Worm (Caenorhabditis elegans) whole organism, young adult: ENCODE measurements around the gene K09H11.11.

Experiments
- B0019.2 ChIP-seq: fragments of 200-800 bp; sonication (Bioruptor generic); conservative IDR thresholded peaks from 2 replicates; pipeline ENCODE4 v1.3.6; 2022; ENCODE audit warnings: missing genetic modification reagents, missing genetic modification characterization, missing compliant biosample characterization
- B0261.1 ChIP-seq: sonication (generic microtip); optimal IDR thresholded peaks from 2 replicates; lab custom pipeline; 2016; ENCODE audit warnings: mild to moderate bottlenecking, missing genetic modification characterization, moderate library complexity, missing compliant biosample characterization
- C06A6.2 ChIP-seq: fragments of 200-800 bp; sonication (Bioruptor generic); conservative IDR thresholded peaks from 2 replicates; pipeline ENCODE4 v1.3.6; 2022; ENCODE audit warnings: missing genetic modification characterization, missing compliant biosample characterization
- D2030.7 ChIP-seq: fragments of 200-800 bp; sonication (Bioruptor generic); IDR thresholded peaks from 2 replicates; pipeline ENCODE4 v1.3.6; 2022; ENCODE audit warnings: missing genetic modification reagents, missing genetic modification characterization, missing compliant biosample characterization
- F10E7.11 ChIP-seq: sonication (generic microtip); optimal IDR thresholded peaks from 2 replicates; lab custom pipeline; 2017; ENCODE audit warnings: mild to moderate bottlenecking, missing genetic modification characterization, moderate library complexity, missing compliant biosample characterization
- F37B4.10 ChIP-seq: fragments of 200-800 bp; sonication (Bioruptor generic); IDR thresholded peaks from 2 replicates; pipeline ENCODE4 v1.3.6; 2022; ENCODE audit warnings: missing genetic modification characterization, missing compliant biosample characterization
- F55B11.4 ChIP-seq: sonication (generic microtip); optimal IDR thresholded peaks from 2 replicates; lab custom pipeline; 2016; ENCODE audit warnings: missing compliant biosample characterization, missing genetic modification characterization, borderline replicate concordance; ENCODE audit not compliant: insufficient read depth
- K12H6.12 ChIP-seq: fragments of 200-800 bp; sonication (Bioruptor generic); optimal IDR thresholded peaks from 2 replicates; lab custom pipeline; 2018; ENCODE audit warnings: mild to moderate bottlenecking, missing genetic modification characterization, missing compliant biosample characterization
- Y53G8AR.9 ChIP-seq: fragments of 200-800 bp; sonication (Bioruptor generic); conservative IDR thresholded peaks from 2 replicates; pipeline ENCODE4 v1.3.6; 2022; ENCODE audit warnings: missing genetic modification reagents, missing genetic modification characterization, missing compliant biosample characterization
- Y56A3A.18 ChIP-seq: fragments of 200-800 bp; sonication (Bioruptor generic); IDR thresholded peaks from 2 replicates; pipeline ENCODE4 v1.3.6; 2022; ENCODE audit warnings: missing genetic modification reagents, missing genetic modification characterization, missing compliant biosample characterization
- Y67H2A.10 ChIP-seq: fragments of 200-800 bp; sonication (Bioruptor generic); conservative IDR thresholded peaks from 2 replicates; pipeline ENCODE4 v1.3.6; 2022; ENCODE audit warnings: missing genetic modification reagents, missing genetic modification characterization, missing compliant biosample characterization
- Y95B8A.8 ChIP-seq: fragments of 200-800 bp; sonication (Bioruptor generic); IDR thresholded peaks from 2 replicates; pipeline ENCODE4 v1.3.6; 2022; ENCODE audit warnings: missing genetic modification reagents, missing genetic modification characterization, missing compliant biosample characterization
- ZK185.1 ChIP-seq: sonication (generic microtip); optimal IDR thresholded peaks from 2 replicates; lab custom pipeline; 2016; ENCODE audit warnings: mild to moderate bottlenecking, missing genetic modification characterization, missing compliant biosample characterization; ENCODE audit not compliant: poor library complexity, severe bottlenecking
- akir-1 ChIP-seq: fragments of 200-800 bp; sonication (Bioruptor generic); optimal IDR thresholded peaks from 2 replicates; lab custom pipeline; 2018; ENCODE audit warnings: mild to moderate bottlenecking, missing genetic modification characterization, moderate library complexity, missing compliant biosample characterization
- aptf-3 ChIP-seq: fragments of 200-800 bp; sonication (Bioruptor generic); IDR thresholded peaks from 2 replicates; pipeline ENCODE4 v1.3.6; 2022; ENCODE audit warnings: missing genetic modification characterization, missing compliant biosample characterization
- athp-1 ChIP-seq: sonication (generic microtip); optimal IDR thresholded peaks from 2 replicates; lab custom pipeline; 2017; ENCODE audit warnings: mild to moderate bottlenecking, missing genetic modification characterization, missing compliant biosample characterization
- attf-3 ChIP-seq: fragments of 200-800 bp; sonication (Bioruptor generic); conservative IDR thresholded peaks from 2 replicates; pipeline ENCODE4 v1.3.6; 2022; ENCODE audit warnings: missing genetic modification reagents, missing genetic modification characterization, missing compliant biosample characterization
- ccch-3 ChIP-seq: fragments of 200-800 bp; sonication (Bioruptor generic); optimal IDR thresholded peaks from 2 replicates; lab custom pipeline; 2018; ENCODE audit warnings: mild to moderate bottlenecking, missing genetic modification characterization, missing compliant biosample characterization
- cebp-1 ChIP-seq, 2 experiments: fragments of 200-800 bp in 1 of 2; sonication (Bioruptor generic) in 1 of 2; sonication (generic microtip) in 1 of 2; IDR thresholded peaks in 1 of 2; optimal IDR thresholded peaks in 1 of 2; 2 replicates each; pipeline versions ENCODE4 v1.3.6 to Lab custom; 2017 to 2022; ENCODE audit warnings: missing compliant biosample characterization in 2 of 2, missing genetic modification characterization in 2 of 2, mild to moderate bottlenecking in 1 of 2, missing genetic modification reagents in 1 of 2, moderate library complexity in 1 of 2
- cebp-2 ChIP-seq: fragments of 200-800 bp; sonication (Bioruptor generic); IDR thresholded peaks from 2 replicates; pipeline ENCODE4 v1.3.6; 2022; ENCODE audit warnings: missing genetic modification characterization, missing compliant biosample characterization
- ceh-100 ChIP-seq: fragments of 200-800 bp; sonication (Bioruptor generic); IDR thresholded peaks from 2 replicates; pipeline ENCODE4 v1.3.6; 2022; ENCODE audit warnings: missing genetic modification reagents, missing genetic modification characterization, missing compliant biosample characterization
- ceh-40 ChIP-seq: fragments of 200-800 bp; sonication (Bioruptor generic); IDR thresholded peaks from 2 replicates; pipeline ENCODE4 v1.3.6; 2022; ENCODE audit warnings: missing genetic modification characterization, missing compliant biosample characterization
- ceh-91 ChIP-seq: fragments of 200-800 bp; sonication (Bioruptor generic); IDR thresholded peaks from 2 replicates; pipeline ENCODE4 v1.3.6; 2022; ENCODE audit warnings: missing genetic modification reagents, missing genetic modification characterization, missing compliant biosample characterization
- efl-1 ChIP-seq: fragments of 150-350 bp; optimal IDR thresholded peaks from 2 replicates; lab custom pipeline; 2014; ENCODE audit warnings: missing biosample characterization, missing genetic modification reagents, missing genetic modification characterization
- egl-44 ChIP-seq: fragments of 200-800 bp; sonication (Bioruptor generic); IDR thresholded peaks from 2 replicates; pipeline ENCODE4 v1.3.6; 2022; ENCODE audit warnings: missing genetic modification reagents, missing genetic modification characterization, missing compliant biosample characterization
- ets-4 ChIP-seq: fragments of 200-800 bp; sonication (Bioruptor generic); optimal IDR thresholded peaks from 2 replicates; lab custom pipeline; 2018; ENCODE audit warnings: mild to moderate bottlenecking, missing genetic modification characterization, missing compliant biosample characterization
- let-607 ChIP-seq, 2 experiments: fragments of 200-800 bp in 1 of 2; sonication (Bioruptor generic) in 1 of 2; sonication (generic microtip) in 1 of 2; optimal IDR thresholded peaks; 2 replicates each; lab custom pipeline; 2016 to 2018; ENCODE audit warnings: mild to moderate bottlenecking in 2 of 2, missing compliant biosample characterization in 2 of 2, missing genetic modification characterization in 2 of 2, moderate library complexity in 2 of 2, missing genotype in 1 of 2
- lsl-1 ChIP-seq: fragments of 200-800 bp; sonication (Bioruptor generic); optimal IDR thresholded peaks from 2 replicates; lab custom pipeline; 2018; ENCODE audit warnings: mild to moderate bottlenecking, missing genetic modification characterization, moderate library complexity, missing compliant biosample characterization
- lsy-27 ChIP-seq: sonication (generic microtip); optimal IDR thresholded peaks from 2 replicates; lab custom pipeline; 2017; ENCODE audit warnings: missing genetic modification characterization, mild to moderate bottlenecking, missing compliant biosample characterization, antibody characterized with exemption, missing genotype, borderline replicate concordance; ENCODE audit not compliant: insufficient read depth
- madf-8 ChIP-seq: fragments of 200-800 bp; sonication (Bioruptor generic); conservative IDR thresholded peaks from 2 replicates; pipeline ENCODE4 v1.3.6; 2022; ENCODE audit warnings: missing genetic modification reagents, missing genetic modification characterization, missing compliant biosample characterization
- mcd-1 ChIP-seq: fragments of 200-800 bp; sonication (Bioruptor generic); IDR thresholded peaks from 2 replicates; pipeline ENCODE4 v1.3.6; 2022; ENCODE audit warnings: missing genetic modification reagents, missing genetic modification characterization, missing compliant biosample characterization
- mel-28 ChIP-seq: sonication (generic microtip); optimal IDR thresholded peaks from 2 replicates; lab custom pipeline; 2016; ENCODE audit warnings: borderline replicate concordance, mild to moderate bottlenecking, missing genetic modification characterization, missing compliant biosample characterization
- mes-4 ChIP-seq: sonication (generic microtip); optimal IDR thresholded peaks from 2 replicates; lab custom pipeline; 2016; ENCODE audit warnings: missing genotype, missing genetic modification characterization, missing compliant biosample characterization
- nfya-2 ChIP-seq: fragments of 200-800 bp; sonication (Bioruptor generic); IDR thresholded peaks from 2 replicates; pipeline ENCODE4 v1.3.6; 2022; ENCODE audit warnings: missing genetic modification reagents, missing genetic modification characterization, missing compliant biosample characterization
- nfyb-1 ChIP-seq: fragments of 200-800 bp; sonication (Bioruptor generic); IDR thresholded peaks from 2 replicates; pipeline ENCODE4 v1.3.6; 2022; ENCODE audit warnings: missing genetic modification reagents, missing genetic modification characterization, missing compliant biosample characterization
- rcor-1 ChIP-seq: fragments of 200-800 bp; sonication (Bioruptor generic); IDR thresholded peaks from 2 replicates; pipeline ENCODE4 v1.3.6; 2022; ENCODE audit warnings: missing genetic modification reagents, missing genetic modification characterization, missing compliant biosample characterization
- rec-8 ChIP-seq, 2 experiments: sonication (generic microtip); optimal IDR thresholded peaks; 2 replicates each; lab custom pipeline; 2016; ENCODE audit warnings: mild to moderate bottlenecking in 2 of 2, missing genetic modification characterization in 2 of 2, missing genetic modification reagents in 2 of 2, missing genotype in 2 of 2, missing biosample characterization in 1 of 2, missing compliant biosample characterization in 1 of 2, moderate library complexity in 1 of 2
- repo-1 ChIP-seq: sonication (generic microtip); optimal IDR thresholded peaks from 2 replicates; lab custom pipeline; 2017; ENCODE audit warnings: mild to moderate bottlenecking, missing genetic modification characterization, missing compliant biosample characterization
- sea-2 ChIP-seq: fragments of 200-800 bp; sonication (Bioruptor generic); IDR thresholded peaks from 2 replicates; pipeline ENCODE4 v1.3.6; 2022; ENCODE audit warnings: missing genetic modification characterization, missing compliant biosample characterization
- snpc-4 ChIP-seq, 5 experiments: fragments of 150-350 bp in 1 of 5; sonication (generic microtip) in 4 of 5; optimal IDR thresholded peaks; 2 replicates each; lab custom pipeline; 2014 to 2018; ENCODE audit warnings: missing genetic modification characterization in 5 of 5, missing biosample characterization in 3 of 5, antibody characterized with exemption in 2 of 5, mild to moderate bottlenecking in 2 of 5, missing compliant biosample characterization in 2 of 5, missing genotype in 2 of 5, moderate library complexity in 2 of 5, missing genetic modification reagents in 1 of 5
- tbp1 ChIP-seq: fragments of 200-800 bp; sonication (Bioruptor generic); optimal IDR thresholded peaks from 2 replicates; lab custom pipeline; 2018; ENCODE audit warnings: mild to moderate bottlenecking, missing genetic modification characterization, missing compliant biosample characterization
- unc-62 ChIP-seq: fragments of 150-350 bp; optimal IDR thresholded peaks from 2 replicates; lab custom pipeline; 2014; ENCODE audit warnings: missing biosample characterization, missing genetic modification reagents, missing genetic modification characterization
- zfh-2 ChIP-seq: fragments of 200-800 bp; sonication (Bioruptor generic); conservative IDR thresholded peaks from 2 replicates; pipeline ENCODE4 v1.3.6; 2022; ENCODE audit warnings: missing genetic modification reagents, missing genetic modification characterization, missing compliant biosample characterization
- ztf-26 ChIP-seq: sonication (generic microtip); optimal IDR thresholded peaks from 2 replicates; lab custom pipeline; 2017; ENCODE audit warnings: missing genetic modification characterization, missing compliant biosample characterization
- ztf-28 ChIP-seq: fragments of 200-800 bp; sonication (Bioruptor generic); IDR thresholded peaks from 2 replicates; pipeline ENCODE4 v1.3.6; 2022; ENCODE audit warnings: missing genetic modification reagents, missing genetic modification characterization, missing compliant biosample characterization

K09H11.11 gene

DNA sequence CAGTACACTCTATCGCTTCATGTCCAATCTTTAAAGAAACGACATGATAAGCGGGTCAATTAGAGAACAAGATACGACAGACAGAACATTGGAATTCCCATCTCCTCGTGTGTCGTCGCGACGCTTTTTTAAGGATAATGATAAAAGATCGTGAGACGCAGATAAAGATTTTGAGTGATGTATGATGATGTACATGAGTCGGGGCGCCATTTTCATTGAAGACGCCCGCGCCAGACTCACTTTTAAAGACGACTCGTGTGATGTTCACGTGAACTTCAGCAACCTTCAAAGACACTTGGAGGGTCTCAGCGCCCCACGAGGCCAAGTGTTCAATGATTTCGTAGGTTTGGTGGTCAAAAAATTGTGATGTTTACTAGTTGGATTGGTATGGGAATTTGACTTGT is 13.2 kb upstream of the K09H11.11 start (continued):
- TF ChIP-seq lsl-1 (GFP tag; lab: Kevin White, UChicago) (no peak), efl-1 (GFP tag; lab: Kevin White, UChicago) (no peak), snpc-4 (GFP tag; optimal IDR thresholded peaks at IDR 0.05; lab: Kevin White, UChicago) (no peak), snpc-4 (tag; optimal IDR thresholded peaks at IDR 0.05; lab: Kevin White, UChicago) (no peak), cebp-1 (GFP tag; IDR thresholded peaks at IDR 0.05; lab: Robert Waterston, UW) (no peak), cebp-1 (tag; optimal IDR thresholded peaks at IDR 0.05; lab: Kevin White, UChicago) (no peak), B0019.2 (no peak), akir-1 (GFP tag; lab: Kevin White, UChicago) (no peak), rcor-1 (GFP tag; lab: Robert Waterston, UW) (no peak), ccch-3 (GFP tag; lab: Kevin White, UChicago) (no peak), K12H6.12 (peak; percentile 18), repo-1 (tag; lab: Kevin White, UChicago) (no peak), madf-8 (no peak), lsy-27 (no peak), F55B11.4 (tag; lab: Kevin White, UChicago) (no peak), unc-62 (no peak), egl-44 (no peak), attf-3 (GFP tag; lab: Robert Waterston, UW) (no peak), mes-4 (no peak), mel-28 (no peak), nfya-2 (no peak), cebp-2 (GFP tag; lab: Robert Waterston, UW) (no peak), ceh-91 (GFP tag; lab: Robert Waterston, UW) (no peak), tbp1 (GFP tag; lab: Kevin White, UChicago) (peak; percentile 15), mcd-1 (GFP tag; lab: Robert Waterston, UW) (peak; percentile 42)
- TF ChIP-seq, all 124 proteins: peak for 13

- TF ChIP-seq aptf-3 (GFP tag; lab: Robert Waterston, UW), result no peak
- no peak for TF ChIP-seq ceh-100 (GFP tag; lab: Robert Waterston, UW)
- no peak for TF ChIP-seq nfya-2
- TF ChIP-seq D2030.7 (GFP tag; lab: Robert Waterston, UW), result no peak
- TF ChIP-seq sea-2, result no peak
- TF ChIP-seq, all 124 proteins: peak for 0
Measured at ce11 chrV:5765081-5765480, 10.0 kb upstream of the K09H11.11 start, which contains the start of gene pgph-2. pgph-2 (plus strand) TSS chrV:5765127.

- TF ChIP-seq B0261.1 (tag; lab: Kevin White, UChicago), result no peak
- no peak for TF ChIP-seq rec-8 (tag; optimal IDR thresholded peaks at IDR 0.05; lab: Kevin White, UChicago)
- TF ChIP-seq nfyb-1, result no peak
- no peak for TF ChIP-seq let-607 (tag; optimal IDR thresholded peaks at IDR 0.05; lab: Kevin White, UChicago)
- TF ChIP-seq ZK185.1 (tag; lab: Kevin White, UChicago), result peak; percentile 8
- no peak for TF ChIP-seq F37B4.10 (GFP tag; lab: Robert Waterston, UW)
- no peak for TF ChIP-seq mel-28
- TF ChIP-seq Y53G8AR.9, result no peak
- no peak for TF ChIP-seq F10E7.11 (tag; lab: Kevin White, UChicago)
- peak; percentile 37; the same call in 1 of the 2 replicates for TF ChIP-seq C06A6.2 (GFP tag; lab: Robert Waterston, UW)
- TF ChIP-seq Y67H2A.10 (GFP tag; lab: Robert Waterston, UW), result no peak
- no peak for TF ChIP-seq Y95B8A.8
- TF ChIP-seq athp-1 (tag; lab: Kevin White, UChicago), result no peak
- TF ChIP-seq ceh-40, result no peak
- TF ChIP-seq ztf-28 (GFP tag; lab: Robert Waterston, UW), result no peak
- TF ChIP-seq ztf-26 (tag; lab: Kevin White, UChicago), result peak; percentile 57
- TF ChIP-seq zfh-2 (GFP tag; lab: Robert Waterston, UW), result no peak
- TF ChIP-seq ets-4 (GFP tag; lab: Kevin White, UChicago), result peak; percentile 28
- TF ChIP-seq nfya-2, result no peak
- TF ChIP-seq lsl-1 (GFP tag; lab: Kevin White, UChicago), result no peak
- no peak for TF ChIP-seq snpc-4 (GFP tag; optimal IDR thresholded peaks at IDR 0.05; lab: Kevin White, UChicago)
- no peak for TF ChIP-seq snpc-4 (tag; optimal IDR thresholded peaks at IDR 0.05; lab: Kevin White, UChicago)
- 0 out of 2 replicates have a peak, but pooled peaks have one; percentile 39 for TF ChIP-seq Y56A3A.18
- TF ChIP-seq madf-8, result no peak
Measured at ce11 chrV:5763787-5764186, 8.7 kb upstream of the K09H11.11 start, which contains the start of gene pgph-3. pgph-3 (minus strand) TSS chrV:5763846.
